Fruit fly (Drosophila melanogaster) whole organism, prepupa: ENCODE results near the gene CG7992.

Experiments
- Blimp-1 ChIP-seq: fragments of 200-800 bp; sonication (Bioruptor generic); optimal IDR thresholded peaks from 3 replicates; lab custom pipeline; 2017; ENCODE audit warnings: missing biosample characterization, missing genetic modification characterization, mild to moderate bottlenecking, moderate library complexity, missing genetic modification reagents
- CG10631 ChIP-seq: fragments of 200-800 bp; sonication (Bioruptor generic); optimal IDR thresholded peaks from 2 replicates; lab custom pipeline; 2016; ENCODE audit warnings: missing biosample characterization, missing genetic modification characterization
- CG10669 ChIP-seq: fragments of 200-800 bp; sonication (Bioruptor generic); optimal IDR thresholded peaks from 3 replicates; lab custom pipeline; 2018; ENCODE audit warnings: missing biosample characterization, mild to moderate bottlenecking, missing genetic modification characterization, moderate library complexity
- CG11294 ChIP-seq: fragments of 200-800 bp; sonication (Bioruptor generic); IDR thresholded peaks from 2 replicates; pipeline ENCODE4 v1.3.6; 2022; ENCODE audit warnings: missing biosample characterization, missing genetic modification characterization
- CG11762 ChIP-seq: fragments of 200-800 bp; sonication (Bioruptor generic); optimal IDR thresholded peaks from 3 replicates; lab custom pipeline; 2016; ENCODE audit warnings: missing biosample characterization, missing genetic modification characterization; ENCODE audit not compliant: insufficient read depth
- CG16779 ChIP-seq: fragments of 200-800 bp; sonication (Bioruptor generic); optimal IDR thresholded peaks from 3 replicates; lab custom pipeline; 2017; ENCODE audit warnings: missing biosample characterization, mild to moderate bottlenecking, missing genetic modification characterization
- CG3032 ChIP-seq: fragments of 200-800 bp; optimal IDR thresholded peaks from 2 replicates; lab custom pipeline; 2019; ENCODE audit warnings: missing biosample characterization, mild to moderate bottlenecking, missing genetic modification characterization, moderate library complexity
- CG32006 ChIP-seq: fragments of 200-800 bp; sonication (Bioruptor generic); optimal IDR thresholded peaks from 3 replicates; lab custom pipeline; 2017; ENCODE audit warnings: missing biosample characterization, mild to moderate bottlenecking, missing genetic modification characterization
- CG34406 ChIP-seq: fragments of 200-800 bp; sonication (Bioruptor generic); optimal IDR thresholded peaks from 3 replicates; lab custom pipeline; 2016; ENCODE audit warnings: missing biosample characterization, missing genetic modification characterization
- CG3919 ChIP-seq: fragments of 200-800 bp; sonication (Bioruptor generic); optimal IDR thresholded peaks from 3 replicates; lab custom pipeline; 2016; ENCODE audit warnings: missing biosample characterization, missing genetic modification characterization
- CG4318 ChIP-seq: fragments of 200-800 bp; sonication (Bioruptor generic); optimal IDR thresholded peaks from 3 replicates; lab custom pipeline; 2017; ENCODE audit warnings: missing biosample characterization, mild to moderate bottlenecking, missing genetic modification characterization
- CG6163 ChIP-seq: fragments of 200-800 bp; sonication (Bioruptor generic); IDR thresholded peaks from 3 replicates; pipeline ENCODE4 v1.3.6; 2022; ENCODE audit warnings: missing biosample characterization, missing genetic modification characterization
- CG6276 ChIP-seq: fragments of 200-800 bp; sonication (Bioruptor generic); optimal IDR thresholded peaks from 2 replicates; lab custom pipeline; 2017; ENCODE audit warnings: missing biosample characterization, mild to moderate bottlenecking, missing genetic modification characterization
- CG6792 ChIP-seq: fragments of 200-800 bp; sonication (Bioruptor generic); optimal IDR thresholded peaks from 3 replicates; lab custom pipeline; 2016; ENCODE audit warnings: missing biosample characterization, missing genetic modification characterization
- CG6854 ChIP-seq: fragments of 200-800 bp; sonication (Bioruptor generic); optimal IDR thresholded peaks from 2 replicates; lab custom pipeline; 2017; ENCODE audit warnings: missing biosample characterization, mild to moderate bottlenecking, missing genetic modification characterization
- CG7368 ChIP-seq: fragments of 200-800 bp; sonication (Bioruptor generic); optimal IDR thresholded peaks from 3 replicates; lab custom pipeline; 2016; ENCODE audit warnings: missing biosample characterization, missing genetic modification characterization
- CG8119 ChIP-seq: fragments of 200-800 bp; sonication (Bioruptor generic); IDR thresholded peaks from 3 replicates; pipeline ENCODE4 v1.3.6; 2022; ENCODE audit warnings: missing biosample characterization, missing genetic modification characterization
- CG8319 ChIP-seq: fragments of 200-800 bp; sonication (Bioruptor generic); optimal IDR thresholded peaks from 3 replicates; lab custom pipeline; 2016; ENCODE audit warnings: missing biosample characterization, missing genetic modification characterization
- Eip75B ChIP-seq: fragments of 200-800 bp; sonication (Bioruptor generic); optimal IDR thresholded peaks from 3 replicates; lab custom pipeline; 2016; ENCODE audit warnings: missing biosample characterization, missing genetic modification characterization
- Eip78C ChIP-seq: fragments of 200-800 bp; sonication (Bioruptor generic); peaks from one replicate; lab custom pipeline; 2016; ENCODE audit warnings: missing biosample characterization, missing genetic modification characterization
- Eip93F ChIP-seq: fragments of 200-800 bp; sonication (Bioruptor generic); optimal IDR thresholded peaks from 2 replicates; lab custom pipeline; 2016; ENCODE audit warnings: missing biosample characterization, mild to moderate bottlenecking, missing genetic modification characterization
- Ets21C ChIP-seq: fragments of 200-800 bp; sonication (Bioruptor generic); optimal IDR thresholded peaks from 3 replicates; lab custom pipeline; 2016; ENCODE audit warnings: missing biosample characterization, missing genetic modification characterization
- Hr38 ChIP-seq: sonication (Bioruptor generic); optimal IDR thresholded peaks from 2 replicates; lab custom pipeline; 2016; ENCODE audit warnings: missing biosample characterization, missing genetic modification characterization
- Hr39 ChIP-seq: fragments of 200-800 bp; sonication (Bioruptor generic); optimal IDR thresholded peaks from 2 replicates; lab custom pipeline; 2016; ENCODE audit warnings: missing biosample characterization, missing genetic modification characterization
- Hr4 ChIP-seq: fragments of 200-800 bp; sonication (Bioruptor generic); optimal IDR thresholded peaks from 3 replicates; lab custom pipeline; 2016; ENCODE audit warnings: missing biosample characterization, missing genetic modification characterization
- Met ChIP-seq: fragments of 200-800 bp; sonication (Bioruptor generic); optimal IDR thresholded peaks from 3 replicates; lab custom pipeline; 2016; ENCODE audit warnings: missing biosample characterization, missing genetic modification characterization
- OdsH ChIP-seq: fragments of 200-800 bp; sonication (Bioruptor generic); optimal IDR thresholded peaks from 3 replicates; lab custom pipeline; 2016; ENCODE audit warnings: missing biosample characterization, missing genetic modification characterization
- Sox102F ChIP-seq: fragments of 200-800 bp; sonication (Bioruptor generic); optimal IDR thresholded peaks from 2 replicates; lab custom pipeline; 2016; ENCODE audit warnings: missing biosample characterization, mild to moderate bottlenecking, missing genetic modification characterization
- Sox14 ChIP-seq: fragments of 200-800 bp; sonication (Bioruptor generic); optimal IDR thresholded peaks from 3 replicates; lab custom pipeline; 2016; ENCODE audit warnings: missing biosample characterization, missing genetic modification characterization
- Sox15 ChIP-seq: fragments of 200-800 bp; sonication (Bioruptor generic); optimal IDR thresholded peaks from 3 replicates; lab custom pipeline; 2016; ENCODE audit warnings: missing biosample characterization, missing genetic modification characterization
- achi ChIP-seq: fragments of 200-800 bp; sonication (Bioruptor generic); optimal IDR thresholded peaks from 3 replicates; lab custom pipeline; 2016; ENCODE audit warnings: missing biosample characterization, missing genetic modification characterization
- acj6 ChIP-seq: fragments of 200-800 bp; sonication (Bioruptor generic); optimal IDR thresholded peaks from 3 replicates; lab custom pipeline; 2016; ENCODE audit warnings: missing biosample characterization, missing genetic modification characterization
- dac ChIP-seq: fragments of 200-800 bp; sonication (Bioruptor generic); optimal IDR thresholded peaks from 2 replicates; lab custom pipeline; 2017; ENCODE audit warnings: missing biosample characterization, mild to moderate bottlenecking, missing genetic modification characterization
- eg ChIP-seq: fragments of 200-800 bp; sonication (Bioruptor generic); IDR thresholded peaks from 3 replicates; pipeline ENCODE4 v1.3.6; 2022; ENCODE audit warnings: missing biosample characterization, missing genetic modification characterization
- esn ChIP-seq: fragments of 200-800 bp; sonication (Bioruptor generic); optimal IDR thresholded peaks from 2 replicates; lab custom pipeline; 2016; ENCODE audit warnings: missing biosample characterization, mild to moderate bottlenecking, missing genetic modification characterization, moderate library complexity
- fd59A ChIP-seq: fragments of 200-800 bp; sonication (Bioruptor generic); optimal IDR thresholded peaks from 2 replicates; lab custom pipeline; 2017; ENCODE audit warnings: missing biosample characterization, mild to moderate bottlenecking, missing genetic modification characterization, missing genetic modification reagents
- fd85E ChIP-seq: fragments of 200-800 bp; sonication (Bioruptor generic); optimal IDR thresholded peaks from 3 replicates; lab custom pipeline; 2016; ENCODE audit warnings: missing biosample characterization, missing genetic modification characterization
- fkh ChIP-seq: fragments of 200-800 bp; sonication (Bioruptor generic); optimal IDR thresholded peaks from 3 replicates; lab custom pipeline; 2017; ENCODE audit warnings: missing biosample characterization, mild to moderate bottlenecking, missing genetic modification characterization, moderate library complexity
- lz ChIP-seq: fragments of 200-800 bp; sonication (Bioruptor generic); optimal IDR thresholded peaks from 3 replicates; lab custom pipeline; 2016; ENCODE audit warnings: missing biosample characterization, missing genetic modification characterization
- net ChIP-seq: fragments of 200-800 bp; sonication (Bioruptor generic); optimal IDR thresholded peaks from 3 replicates; lab custom pipeline; 2016; ENCODE audit warnings: missing biosample characterization, missing genetic modification characterization
- pdm3 ChIP-seq: fragments of 200-800 bp; sonication (Bioruptor generic); optimal IDR thresholded peaks from 3 replicates; lab custom pipeline; 2016; ENCODE audit warnings: missing biosample characterization, missing genetic modification characterization
- ss ChIP-seq, 2 experiments: fragments of 200-800 bp; sonication (Bioruptor generic); optimal IDR thresholded peaks; 2 replicates in 1 of 2; 3 replicates in 1 of 2; lab custom pipeline; 2017 to 2018; ENCODE audit warnings: mild to moderate bottlenecking in 2 of 2, missing biosample characterization in 2 of 2, missing genetic modification characterization in 2 of 2, moderate library complexity in 1 of 2
- svp ChIP-seq: fragments of 200-800 bp; sonication (Bioruptor generic); peaks from one replicate; lab custom pipeline; 2016; ENCODE audit warnings: missing biosample characterization, missing genetic modification characterization
- topi ChIP-seq: fragments of 200-800 bp; sonication (Bioruptor generic); optimal IDR thresholded peaks from 3 replicates; lab custom pipeline; 2016; ENCODE audit warnings: missing biosample characterization, missing genetic modification characterization
- vri ChIP-seq: fragments of 200-800 bp; sonication (Bioruptor generic); optimal IDR thresholded peaks from 3 replicates; lab custom pipeline; 2016; ENCODE audit warnings: missing biosample characterization, mild to moderate bottlenecking, missing genetic modification characterization

Gene CG7992

dm6 chrX:19220415-19220814 is 26.6 kb downstream of the CG7992 start, which contains the start of gene CG7884 (continued):
- TF ChIP-seq acj6 (GFP tag; lab: Kevin White, UChicago), result no peak
- no peak for TF ChIP-seq CG16779 (tag; lab: Kevin White, UChicago)
- peak; percentile 48; the same call in 1 of the 3 replicates for TF ChIP-seq CG8119 (GFP tag; lab: Robert Waterston, UW)
- TF ChIP-seq Ets21C, result no peak
- TF ChIP-seq ss (GFP tag; optimal IDR thresholded peaks at IDR 0.05; lab: Kevin White, UChicago), result peak; percentile 14 to 46
- no peak for TF ChIP-seq dac (GFP tag; lab: Kevin White, UChicago)
- no peak for TF ChIP-seq svp (GFP tag; lab: Kevin White, UChicago)
- no peak for TF ChIP-seq lz (GFP tag; lab: Kevin White, UChicago)
- TF ChIP-seq CG32006, result no peak
- peak; percentile 20 for TF ChIP-seq Met
- TF ChIP-seq pdm3 (GFP tag; lab: Kevin White, UChicago), result no peak
- no peak for TF ChIP-seq achi (GFP tag; lab: Kevin White, UChicago)
- TF ChIP-seq Eip93F, result no peak
- peak; percentile 7 for TF ChIP-seq CG3919 (GFP tag; lab: Kevin White, UChicago)
- TF ChIP-seq vri (GFP tag; lab: Kevin White, UChicago), result no peak
- TF ChIP-seq Sox102F (GFP tag; lab: Kevin White, UChicago), result peak; percentile 34
- TF ChIP-seq CG4318 (GFP tag; lab: Kevin White, UChicago), result no peak
- TF ChIP-seq CG10669 (GFP tag; lab: Kevin White, UChicago), result no peak
- peak; percentile 59 for TF ChIP-seq CG6854
- no peak for TF ChIP-seq CG6276 (GFP tag; lab: Kevin White, UChicago)
- TF ChIP-seq esn (GFP tag; lab: Kevin White, UChicago), result no peak
- peak; percentile 12 for TF ChIP-seq net (GFP tag; lab: Kevin White, UChicago)
- TF ChIP-seq CG11294 (GFP tag; lab: Robert Waterston, UW), result no peak
- no peak for TF ChIP-seq fkh
- TF ChIP-seq Hr39, result no peak
- TF ChIP-seq Eip78C (GFP tag; lab: Kevin White, UChicago), result peak; percentile 21
- TF ChIP-seq Hr38 (GFP tag; lab: Kevin White, UChicago), result no peak
- no peak for TF ChIP-seq CG6792 (GFP tag; lab: Kevin White, UChicago)
- TF ChIP-seq CG6163 (GFP tag; lab: Robert Waterston, UW), result peak; percentile 51; the same call in 1 of the 3 replicates
- TF ChIP-seq eg, result peak; percentile 24; the same call in 1 of the 3 replicates
- no peak for TF ChIP-seq fd59A (GFP tag; lab: Kevin White, UChicago)
- TF ChIP-seq CG10631 (GFP tag; lab: Kevin White, UChicago), result no peak
- no peak for TF ChIP-seq Sox14 (GFP tag; lab: Kevin White, UChicago)
- TF ChIP-seq, all 60 proteins: peak for 14

- TF ChIP-seq fkh (no peak), CG32006 (no peak), CG6276 (GFP tag; lab: Kevin White, UChicago) (no peak), vri (GFP tag; lab: Kevin White, UChicago) (no peak), OdsH (GFP tag; lab: Kevin White, UChicago) (no peak), CG8119 (GFP tag; lab: Robert Waterston, UW) (no peak)
These were observed 30.4 kb downstream of the CG7992 start for dm6 chrX:19216671-19217070.

dm6 chrX:19215215-19215614 is 31.8 kb downstream of the CG7992 start, which contains the start of gene Muc18B:
Gene Muc18B (plus strand): TSS chrX:19215515.
- TF ChIP-seq pdm3 (GFP tag; lab: Kevin White, UChicago) (no peak), topi (GFP tag; lab: Kevin White, UChicago) (no peak), lz (GFP tag; lab: Kevin White, UChicago) (no peak), CG11762 (no peak), CG10631 (GFP tag; lab: Kevin White, UChicago) (no peak), Eip78C (GFP tag; lab: Kevin White, UChicago) (no peak), CG8319 (GFP tag; lab: Kevin White, UChicago) (no peak), esn (GFP tag; lab: Kevin White, UChicago) (no peak), fd85E (no peak), Hr4 (GFP tag; lab: Kevin White, UChicago) (no peak), Blimp-1 (GFP tag; lab: Kevin White, UChicago) (no peak), CG6792 (GFP tag; lab: Kevin White, UChicago) (no peak), fkh (no peak), eg (no peak), CG34406 (no peak), CG7368 (no peak), fd59A (GFP tag; lab: Kevin White, UChicago) (no peak), Eip75B (GFP tag; lab: Kevin White, UChicago) (no peak), Sox15 (GFP tag; lab: Kevin White, UChicago) (no peak), CG3032 (tag; lab: Kevin White, UChicago) (no peak)
